Fruit fly (Drosophila melanogaster): ENCODE results near the gene Daxx.
A peak's percentile ranks its signal among the peaks of the same experiment; 100 is the strongest.

Daxx gene

dm6 chr2L:6494405-6494816 is 13.7 kb downstream of the Daxx start, which contains the start of gene CG9547 (continued):
- no peak for TF ChIP-seq eve (GFP tag; optimal IDR thresholded peaks at IDR 0.05)
- TF ChIP-seq Med (GFP tag): peak; percentile 59
- peak; percentile 48 for TF ChIP-seq Hey (tag; optimal IDR thresholded peaks at IDR 0.05)
- no peak for TF ChIP-seq CG30020 (tag; optimal IDR thresholded peaks at IDR 0.05)
- no peak for TF ChIP-seq Ada2b (GFP tag; IDR thresholded peaks at IDR 0.05)
- TF ChIP-seq CG12299 (tag; optimal IDR thresholded peaks at IDR 0.05): peak; percentile 24
- TF ChIP-seq CG12071 (GFP tag; optimal IDR thresholded peaks at IDR 0.05): peak; percentile 38
- no peak for TF ChIP-seq pzg (GFP tag; optimal IDR thresholded peaks at IDR 0.05)
- TF ChIP-seq CG5953 (GFP tag; IDR thresholded peaks at IDR 0.05): no peak
- peak; percentile 10 for TF ChIP-seq CG8924 (tag; optimal IDR thresholded peaks at IDR 0.05)
- no peak for TF ChIP-seq CG10654 (GFP tag; optimal IDR thresholded peaks at IDR 0.05)
- TF ChIP-seq CG9727 (GFP tag; optimal IDR thresholded peaks at IDR 0.05): no peak
- TF ChIP-seq ems (GFP tag; optimal IDR thresholded peaks at IDR 0.05): peak; percentile 4
- no peak for TF ChIP-seq CG18476 (GFP tag; optimal IDR thresholded peaks at IDR 0.05)
- peak; percentile 11 for TF ChIP-seq BEAF-32 (GFP tag; optimal IDR thresholded peaks at IDR 0.05)
- no peak for TF ChIP-seq inv (GFP tag; IDR thresholded peaks at IDR 0.05; ENCODE audit: partially characterized antibody)
- no peak for TF ChIP-seq CG4707 (GFP tag; optimal IDR thresholded peaks at IDR 0.05)
- TF ChIP-seq CG15269 (tag; optimal IDR thresholded peaks at IDR 0.05): peak; percentile 11
- no peak for TF ChIP-seq schlank (tag; optimal IDR thresholded peaks at IDR 0.05)
- TF ChIP-seq cwo (GFP tag; optimal IDR thresholded peaks at IDR 0.05): peak; percentile 26
- no peak for TF ChIP-seq CG2202 (tag; optimal IDR thresholded peaks at IDR 0.05)
- TF ChIP-seq her (GFP tag; optimal IDR thresholded peaks at IDR 0.05): peak; percentile 3
- no peak for TF ChIP-seq CG11247 (GFP tag; IDR thresholded peaks at IDR 0.05)
- no peak for TF ChIP-seq pan (optimal IDR thresholded peaks at IDR 0.05)
- TF ChIP-seq pan (GFP tag; optimal IDR thresholded peaks at IDR 0.05 in 1 of 2, IDR thresholded peaks at IDR 0.05 in 1 of 2): no peak
- 0 out of 3 replicates have a peak, but pooled peaks have one; percentile 31 for TF ChIP-seq CG34422 (GFP tag; IDR thresholded peaks at IDR 0.05)
- TF ChIP-seq ttk (GFP tag; IDR thresholded peaks at IDR 0.05): no peak
- TF ChIP-seq repo (GFP tag; optimal IDR thresholded peaks at IDR 0.05): no peak
- no peak for TF ChIP-seq dmrt11E (tag; optimal IDR thresholded peaks at IDR 0.05)
- TF ChIP-seq p53 (GFP tag; optimal IDR thresholded peaks at IDR 0.05): no peak
- no peak for TF ChIP-seq CG12236 (GFP tag; optimal IDR thresholded peaks at IDR 0.05)
- no peak for TF ChIP-seq Nf-YA (GFP tag; IDR thresholded peaks at IDR 0.05)
- TF ChIP-seq CG15479 (GFP tag; optimal IDR thresholded peaks at IDR 0.05): no peak
- peak; percentile 9 for TF ChIP-seq Fer3 (tag; optimal IDR thresholded peaks at IDR 0.05)
- TF ChIP-seq lola (GFP tag; optimal IDR thresholded peaks at IDR 0.05): no peak
- peak; percentile 25 for TF ChIP-seq odd (GFP tag; optimal IDR thresholded peaks at IDR 0.05)
- TF ChIP-seq CG30403 (GFP tag; optimal IDR thresholded peaks at IDR 0.05): no peak
- TF ChIP-seq CG11504 (tag; optimal IDR thresholded peaks at IDR 0.05): no peak
- no peak for TF ChIP-seq gem (tag; optimal IDR thresholded peaks at IDR 0.05)
- TF ChIP-seq CG8089 (GFP tag; optimal IDR thresholded peaks at IDR 0.05): no peak
- TF ChIP-seq ci (GFP tag; IDR thresholded peaks at IDR 0.05): peak; percentile 69; the same call in 2 of the 3 replicates
- no peak for TF ChIP-seq CG18764 (GFP tag; optimal IDR thresholded peaks at IDR 0.05)
- peak; percentile 44 for TF ChIP-seq CG13894 (tag; optimal IDR thresholded peaks at IDR 0.05)
- TF ChIP-seq CG6854 (GFP tag; optimal IDR thresholded peaks at IDR 0.05): peak; percentile 38
- no peak; the same call in 2 of the 3 replicates for TF ChIP-seq CG11695 (GFP tag; IDR thresholded peaks at IDR 0.05)
- peak in 1 of 2 experiments; percentile 68 for TF ChIP-seq crp (GFP tag; optimal IDR thresholded peaks at IDR 0.05)
- TF ChIP-seq mirr (GFP tag; optimal IDR thresholded peaks at IDR 0.05): peak; percentile 79
- TF ChIP-seq salm (tag; optimal IDR thresholded peaks at IDR 0.05): peak; percentile 22
- no peak for TF ChIP-seq Doc3 (GFP tag; IDR thresholded peaks at IDR 0.05; ENCODE audit: partially characterized antibody)
- TF ChIP-seq danr (GFP tag; IDR thresholded peaks at IDR 0.05): no peak
- peak; percentile 93 for TF ChIP-seq sd (tag; optimal IDR thresholded peaks at IDR 0.05)

Measured in whole organism, embryonic.